Fruit fly (Drosophila melanogaster): ENCODE results near the gene Jon99Fi.

DNA sequence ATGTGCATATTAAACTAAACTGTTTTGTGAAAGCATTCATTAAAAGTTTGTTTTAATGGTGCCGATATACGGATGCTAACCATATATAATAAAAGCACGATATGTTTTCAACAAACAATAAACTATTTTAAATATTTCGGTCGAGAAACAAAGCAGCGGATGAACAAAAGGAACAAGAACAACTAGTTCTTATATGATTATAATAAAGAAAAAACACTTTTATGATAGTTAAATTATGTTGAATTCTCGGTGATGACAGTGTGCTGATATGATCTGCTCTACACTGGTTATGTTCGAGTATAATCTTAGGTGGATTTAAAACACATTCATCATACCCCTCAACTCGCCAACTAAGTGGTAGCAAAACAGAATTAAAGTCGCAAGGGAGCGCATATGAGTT lies 12.9 kb upstream of the Jon99Fi start:
- TF ChIP-seq dsx (GFP tag; optimal IDR thresholded peaks at IDR 0.05; ENCODE audit: poor library complexity, severe bottlenecking) (no peak), vri (GFP tag; optimal IDR thresholded peaks at IDR 0.05) (no peak), esn (GFP tag; optimal IDR thresholded peaks at IDR 0.05) (peak; percentile 18), CG31627 (GFP tag; optimal IDR thresholded peaks at IDR 0.05) (no peak), Hr39 (GFP tag; optimal IDR thresholded peaks at IDR 0.05) (no peak), spab (GFP tag; optimal IDR thresholded peaks at IDR 0.05) (no peak), Ets21C (GFP tag; optimal IDR thresholded peaks at IDR 0.05) (no peak), Blimp-1 (GFP tag; optimal IDR thresholded peaks at IDR 0.05) (no peak), CG10631 (GFP tag; optimal IDR thresholded peaks at IDR 0.05) (no peak), CG16779 (tag; optimal IDR thresholded peaks at IDR 0.05) (no peak)

Measured in whole organism, prepupa.